Fruit fly (Drosophila melanogaster): ENCODE results near the gene unc.
A peak's percentile ranks its signal among the peaks of the same experiment; 100 is the strongest.

unc gene

DNA sequence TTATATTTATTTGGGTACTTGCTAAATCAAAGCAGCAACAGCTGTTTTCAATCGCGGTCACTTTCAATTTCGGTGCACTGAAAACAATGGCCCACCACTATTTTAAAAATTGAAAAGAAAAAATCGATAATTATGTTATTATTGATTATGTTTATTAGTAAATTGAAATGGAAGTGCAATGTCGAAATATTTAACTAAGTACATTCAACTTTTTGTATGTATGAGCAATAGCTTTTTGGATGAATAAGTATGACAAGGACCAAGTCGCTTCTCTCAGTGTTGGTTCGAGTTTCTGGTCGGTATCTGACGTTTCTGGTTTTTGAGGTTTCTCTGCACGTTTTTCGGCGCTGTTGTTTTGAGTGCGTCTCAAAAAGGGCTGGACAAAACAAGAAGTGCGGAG is 7.5 kb upstream of the unc start (continued):
- TF ChIP-seq CG11696 (GFP tag; IDR thresholded peaks at IDR 0.05), result 0 out of 2 replicates have a peak, but pooled peaks have one; percentile 27
- TF ChIP-seq CG6654 (GFP tag; optimal IDR thresholded peaks at IDR 0.05), result peak; percentile 14
- peak in 1 of 3 experiments; percentile 66 for TF ChIP-seq lola (GFP tag; optimal IDR thresholded peaks at IDR 0.05)
- TF ChIP-seq CG11085 (GFP tag; IDR thresholded peaks at IDR 0.05), result no peak
- peak; percentile 30 for TF ChIP-seq CG13123 (GFP tag; optimal IDR thresholded peaks at IDR 0.05)
- TF ChIP-seq Ravus (GFP tag; IDR thresholded peaks at IDR 0.05), result no peak; the same call in 1 of the 2 replicates
- TF ChIP-seq CG6791 (GFP tag; IDR thresholded peaks at IDR 0.05; ENCODE audit: partially characterized antibody), result no peak
- TF ChIP-seq fd64A (GFP tag; optimal IDR thresholded peaks at IDR 0.05), result no peak
- peak; percentile 51; the same call in 1 of the 2 replicates for TF ChIP-seq CG6272 (GFP tag; IDR thresholded peaks at IDR 0.05)
- TF ChIP-seq CG7928 (GFP tag; optimal IDR thresholded peaks at IDR 0.05), result no peak
- peak; percentile 22; the same call in 1 of the 2 replicates for TF ChIP-seq Oaz (GFP tag; IDR thresholded peaks at IDR 0.05)
- TF ChIP-seq Atf6 (GFP tag; IDR thresholded peaks at IDR 0.05), result peak; percentile 73; the same call in 1 of the 2 replicates
- peak; percentile 17 for TF ChIP-seq CG8290 (GFP tag; optimal IDR thresholded peaks at IDR 0.05)
- peak in 1 of 2 experiments; percentile 60 for TF ChIP-seq CG8290 (tag; optimal IDR thresholded peaks at IDR 0.05)
- no peak for TF ChIP-seq unc-4 (GFP tag; IDR thresholded peaks at IDR 0.05; ENCODE audit: partially characterized antibody)
- TF ChIP-seq CG12219 (GFP tag; optimal IDR thresholded peaks at IDR 0.05), result peak; percentile 59
- TF ChIP-seq HmgZ (tag; optimal IDR thresholded peaks at IDR 0.05), result peak; percentile 20
- TF ChIP-seq Hr78 (GFP tag; optimal IDR thresholded peaks at IDR 0.05), result no peak
- TF ChIP-seq sim (GFP tag; IDR thresholded peaks at IDR 0.05), result no peak
- peak; percentile 44 for TF ChIP-seq trh (GFP tag; optimal IDR thresholded peaks at IDR 0.05)
- no peak for TF ChIP-seq CG3838 (GFP tag; optimal IDR thresholded peaks at IDR 0.05)
- TF ChIP-seq CG7357 (GFP tag; IDR thresholded peaks at IDR 0.05), result peak; percentile 57; the same call in 1 of the 3 replicates
- peak; percentile 74 for TF ChIP-seq CG11695 (GFP tag; IDR thresholded peaks at IDR 0.05)
- peak; percentile 51 for TF ChIP-seq Max (GFP tag; optimal IDR thresholded peaks at IDR 0.05)
- TF ChIP-seq Chrac-16 (GFP tag; optimal IDR thresholded peaks at IDR 0.05), result peak; percentile 64
- TF ChIP-seq CG7271 (tag; optimal IDR thresholded peaks at IDR 0.05), result peak; percentile 37
- no peak for TF ChIP-seq fu2 (GFP tag; optimal IDR thresholded peaks at IDR 0.05)
- peak; percentile 53; the same call in 1 of the 2 replicates for TF ChIP-seq wdn (GFP tag; IDR thresholded peaks at IDR 0.05)
- peak; percentile 24; the same call in 1 of the 3 replicates for TF ChIP-seq Mrtf (GFP tag; IDR thresholded peaks at IDR 0.05)
- TF ChIP-seq lbe (GFP tag; optimal IDR thresholded peaks at IDR 0.05), result peak; percentile 79
- TF ChIP-seq slbo (GFP tag; IDR thresholded peaks at IDR 0.05), result peak; percentile 73
- no peak for TF ChIP-seq CG14965 (GFP tag; optimal IDR thresholded peaks at IDR 0.05; ENCODE audit: borderline replicate concordance)
- TF ChIP-seq Eip74EF (GFP tag; optimal IDR thresholded peaks at IDR 0.05), result peak in 1 of 2 experiments; percentile 73
- TF ChIP-seq CG5180 (GFP tag; optimal IDR thresholded peaks at IDR 0.05), result no peak
- peak; percentile 78 for TF ChIP-seq CG8388 (GFP tag; optimal IDR thresholded peaks at IDR 0.05)
- no peak for TF ChIP-seq pb (GFP tag; optimal IDR thresholded peaks at IDR 0.05)
- no peak for TF ChIP-seq Trl (optimal IDR thresholded peaks at IDR 0.05)
- TF ChIP-seq Trl (GFP tag; optimal IDR thresholded peaks at IDR 0.05), result peak; percentile 37
- TF ChIP-seq CG42726 (GFP tag; IDR thresholded peaks at IDR 0.05; ENCODE audit: partially characterized antibody), result no peak
- peak; percentile 57 for TF ChIP-seq tap (tag; optimal IDR thresholded peaks at IDR 0.05)
- no peak for TF ChIP-seq Stat92E (GFP tag; optimal IDR thresholded peaks at IDR 0.05)
- TF ChIP-seq tup (GFP tag; optimal IDR thresholded peaks at IDR 0.05), result peak; percentile 22
- TF ChIP-seq CG15696 (tag; optimal IDR thresholded peaks at IDR 0.05), result peak; percentile 44
- TF ChIP-seq sens (GFP tag), result peak; percentile 92
- peak; percentile 73 for TF ChIP-seq CG17359 (tag; optimal IDR thresholded peaks at IDR 0.05)
- peak; percentile 50 for TF ChIP-seq Asciz (GFP tag; optimal IDR thresholded peaks at IDR 0.05)
- no peak for TF ChIP-seq HLH4C (GFP tag; IDR thresholded peaks at IDR 0.05; ENCODE audit: partially characterized antibody)
- 0 out of 3 replicates have a peak, but pooled peaks have one; percentile 58 for TF ChIP-seq C15 (GFP tag; IDR thresholded peaks at IDR 0.05)
- TF ChIP-seq CG1024 (GFP tag; IDR thresholded peaks at IDR 0.05), result no peak
- no peak; the same call in 1 of the 3 replicates for TF ChIP-seq CG34422 (GFP tag; IDR thresholded peaks at IDR 0.05)

Data from whole organism, embryonic.